Fruit fly (Drosophila melanogaster) whole organism, embryonic: Measurements from ENCODE around the gene CG5139.

Experiments used
- Ada2b ChIP-seq: fragments of 200-800 bp; sonication (Bioruptor generic); IDR thresholded peaks from 2 replicates; pipeline ENCODE4 v1.3.6; 2022; ENCODE audit warnings: missing biosample characterization, missing genetic modification characterization
- Atf3 ChIP-seq: fragments of 200-800 bp; sonication (Bioruptor generic); optimal IDR thresholded peaks from 3 replicates; lab custom pipeline; 2016; ENCODE audit warnings: missing biosample characterization, missing genetic modification characterization
- Atf6 ChIP-seq: fragments of 200-800 bp; sonication (Bioruptor generic); IDR thresholded peaks from 2 replicates; pipeline ENCODE4 v1.3.6; 2022; ENCODE audit warnings: missing biosample characterization, missing genetic modification characterization
- CG10267 ChIP-seq: fragments of 200-800 bp; sonication (Bioruptor generic); optimal IDR thresholded peaks from 2 replicates; lab custom pipeline; 2018; ENCODE audit warnings: missing biosample characterization, mild to moderate bottlenecking, missing genetic modification characterization, moderate library complexity
- CG11398 ChIP-seq: fragments of 200-800 bp; sonication (Bioruptor generic); optimal IDR thresholded peaks from 2 replicates; lab custom pipeline; 2016; ENCODE audit warnings: missing biosample characterization, missing genetic modification characterization
- CG11504 ChIP-seq: fragments of 200-800 bp; sonication (Bioruptor generic); optimal IDR thresholded peaks from 3 replicates; lab custom pipeline; 2019; ENCODE audit warnings: missing biosample characterization, mild to moderate bottlenecking, missing genetic modification characterization, moderate library complexity
- CG13775 ChIP-seq: fragments of 200-800 bp; sonication (Bioruptor generic); optimal IDR thresholded peaks from 3 replicates; lab custom pipeline; 2017; ENCODE audit warnings: missing biosample characterization, mild to moderate bottlenecking, missing genetic modification characterization
- CG13894 ChIP-seq: fragments of 200-800 bp; sonication (Bioruptor generic); optimal IDR thresholded peaks from 3 replicates; lab custom pipeline; 2018; ENCODE audit warnings: missing biosample characterization, mild to moderate bottlenecking, missing genetic modification characterization, moderate library complexity
- CG14710 ChIP-seq: fragments of 200-800 bp; sonication (Bioruptor generic); optimal IDR thresholded peaks from 3 replicates; lab custom pipeline; 2019; ENCODE audit warnings: missing biosample characterization, mild to moderate bottlenecking, missing genetic modification characterization, moderate library complexity
- CG1647 ChIP-seq: fragments of 200-800 bp; sonication (Bioruptor generic); optimal IDR thresholded peaks from 3 replicates; lab custom pipeline; 2016; ENCODE audit warnings: missing biosample characterization, missing genetic modification characterization
- CG16813 ChIP-seq: fragments of 200-800 bp; sonication (Bioruptor generic); IDR thresholded peaks from 3 replicates; pipeline ENCODE4 v1.3.6; 2022; ENCODE audit warnings: missing biosample characterization, missing genetic modification characterization; ENCODE audit not compliant: partially characterized antibody
- CG2116 ChIP-seq: fragments of 200-800 bp; sonication (Bioruptor generic); optimal IDR thresholded peaks from 3 replicates; lab custom pipeline; 2018; ENCODE audit warnings: missing biosample characterization, mild to moderate bottlenecking, missing genetic modification characterization
- CG2129 ChIP-seq: fragments of 200-800 bp; sonication (Bioruptor generic); IDR thresholded peaks from 2 replicates; pipeline ENCODE4 v1.3.6; 2022; ENCODE audit warnings: missing biosample characterization, missing genetic modification characterization; ENCODE audit not compliant: partially characterized antibody
- CG2712 ChIP-seq: fragments of 200-800 bp; optimal IDR thresholded peaks from 3 replicates; lab custom pipeline; 2019; ENCODE audit warnings: missing biosample characterization, mild to moderate bottlenecking, missing genetic modification characterization, moderate library complexity
- CG32772 ChIP-seq: fragments of 200-800 bp; sonication (Bioruptor generic); IDR thresholded peaks from 2 replicates; pipeline ENCODE4 v1.3.6; 2022; ENCODE audit warnings: missing biosample characterization, missing genetic modification characterization
- CG43689 ChIP-seq: fragments of 200-800 bp; sonication (Bioruptor generic); IDR thresholded peaks from 2 replicates; pipeline ENCODE4 v1.3.6; 2022; ENCODE audit warnings: missing biosample characterization, missing genetic modification characterization
- CG4617 ChIP-seq: fragments of 200-800 bp; sonication (Bioruptor generic); optimal IDR thresholded peaks from 3 replicates; lab custom pipeline; 2016; ENCODE audit warnings: missing biosample characterization, missing genetic modification characterization, borderline replicate concordance
- CG4820 ChIP-seq: fragments of 200-800 bp; sonication (Bioruptor generic); optimal IDR thresholded peaks from 3 replicates; lab custom pipeline; 2016; ENCODE audit warnings: missing biosample characterization, missing genetic modification characterization
- Dbx ChIP-seq: fragments of 200-800 bp; sonication (Bioruptor generic); IDR thresholded peaks from 3 replicates; pipeline ENCODE4 v1.3.6; 2022; ENCODE audit warnings: missing biosample characterization, missing genetic modification characterization
- Dref ChIP-seq: fragments of 200-800 bp; sonication (Bioruptor generic); IDR thresholded peaks from 2 replicates; pipeline ENCODE4 v1.3.6; 2022; ENCODE audit warnings: missing biosample characterization, missing genetic modification characterization
- E2f2 ChIP-seq: fragments of 200-800 bp; sonication (Bioruptor generic); IDR thresholded peaks from 2 replicates; pipeline ENCODE4 v1.3.6; 2022; ENCODE audit warnings: missing biosample characterization, missing genetic modification characterization
- Hr39 ChIP-seq: fragments of >200 bp; optimal IDR thresholded peaks from 2 replicates; lab custom pipeline; 2017
- Lpt ChIP-seq: fragments of >200 bp; optimal IDR thresholded peaks from 2 replicates; lab custom pipeline; 2018; ENCODE audit warnings: missing biosample characterization, missing genetic modification characterization
- Opbp ChIP-seq: fragments of 200-800 bp; sonication (Bioruptor generic); IDR thresholded peaks from 3 replicates; pipeline ENCODE4 v1.3.6; 2022; ENCODE audit warnings: missing biosample characterization, missing genetic modification characterization; ENCODE audit not compliant: partially characterized antibody
- ap ChIP-seq: fragments of 200-800 bp; sonication (Bioruptor generic); IDR thresholded peaks from 2 replicates; pipeline ENCODE4 v1.3.6; 2022; ENCODE audit warnings: missing biosample characterization, missing genetic modification characterization
- az2 ChIP-seq: fragments of 200-800 bp; sonication (Bioruptor generic); optimal IDR thresholded peaks from 3 replicates; lab custom pipeline; 2016; ENCODE audit warnings: missing biosample characterization, missing genetic modification characterization
- bigmax ChIP-seq: fragments of 200-800 bp; sonication (Bioruptor generic); optimal IDR thresholded peaks from 2 replicates; lab custom pipeline; 2018; ENCODE audit warnings: missing biosample characterization, mild to moderate bottlenecking, missing genetic modification characterization
- bsh ChIP-seq, 2 experiments: fragments of 200-800 bp; sonication (Bioruptor generic); optimal IDR thresholded peaks; 2 replicates each; lab custom pipeline; 2017 to 2018; ENCODE audit warnings: mild to moderate bottlenecking in 2 of 2, missing biosample characterization in 2 of 2, missing genetic modification characterization in 2 of 2, moderate library complexity in 1 of 2
- ci ChIP-seq: fragments of 200-800 bp; sonication (Bioruptor generic); IDR thresholded peaks from 3 replicates; pipeline ENCODE4 v1.3.6; 2022; ENCODE audit warnings: missing biosample characterization, missing genetic modification characterization
- crol ChIP-seq: fragments of 200-800 bp; sonication (Bioruptor generic); IDR thresholded peaks from 2 replicates; pipeline ENCODE4 v1.3.6; 2022; ENCODE audit warnings: missing biosample characterization, missing genetic modification characterization
- dysf ChIP-seq: fragments of 200-800 bp; sonication (Bioruptor generic); IDR thresholded peaks from 3 replicates; pipeline ENCODE4 v1.3.6; 2022; ENCODE audit warnings: missing biosample characterization, missing genetic modification characterization
- gem ChIP-seq: fragments of 200-800 bp; sonication (Bioruptor generic); optimal IDR thresholded peaks from 2 replicates; lab custom pipeline; 2019; ENCODE audit warnings: missing biosample characterization, mild to moderate bottlenecking, missing genetic modification characterization, moderate library complexity
- hkb ChIP-seq, 2 experiments: fragments of 200-800 bp in 1 of 2; fragments of >200 bp in 1 of 2; sonication (Bioruptor generic) in 1 of 2; IDR thresholded peaks in 1 of 2; optimal IDR thresholded peaks in 1 of 2; 2 replicates each; pipeline versions ENCODE4 v1.3.6 to Lab custom; 2017 to 2022; ENCODE audit warnings: missing biosample characterization in 1 of 2, missing genetic modification characterization in 1 of 2
- ken ChIP-seq: fragments of 200-800 bp; sonication (Bioruptor generic); IDR thresholded peaks from 3 replicates; pipeline ENCODE4 v1.3.6; 2022; ENCODE audit warnings: missing biosample characterization, missing genetic modification characterization
- klu ChIP-seq: fragments of 200-800 bp; sonication (Bioruptor generic); IDR thresholded peaks from 2 replicates; pipeline ENCODE4 v1.3.6; 2022; ENCODE audit warnings: missing biosample characterization, missing genetic modification characterization
- knrl ChIP-seq: fragments of 200-800 bp; sonication (Bioruptor generic); IDR thresholded peaks from 3 replicates; pipeline ENCODE4 v1.3.6; 2022; ENCODE audit warnings: missing biosample characterization, missing genetic modification characterization; ENCODE audit not compliant: partially characterized antibody
- lov ChIP-seq, 2 experiments: fragments of 200-800 bp in 1 of 2; fragments of >200 bp in 1 of 2; sonication (Bioruptor generic) in 1 of 2; IDR thresholded peaks in 1 of 2; optimal IDR thresholded peaks in 1 of 2; 2 replicates in 1 of 2; 3 replicates in 1 of 2; pipeline versions ENCODE4 v1.3.6 to Lab custom; 2017 to 2022; ENCODE audit warnings: missing biosample characterization in 1 of 2, missing genetic modification characterization in 1 of 2
- maf-S ChIP-seq: fragments of 200-800 bp; sonication (Bioruptor generic); optimal IDR thresholded peaks from 2 replicates; lab custom pipeline; 2016; ENCODE audit warnings: missing biosample characterization, missing genetic modification characterization
- mld ChIP-seq: fragments of 200-800 bp; sonication (Bioruptor generic); IDR thresholded peaks from 3 replicates; pipeline ENCODE4 v1.3.6; 2022; ENCODE audit warnings: missing biosample characterization, missing genetic modification characterization; ENCODE audit not compliant: partially characterized antibody
- nerfin-2 ChIP-seq: fragments of 200-800 bp; sonication (Bioruptor generic); IDR thresholded peaks from 2 replicates; pipeline ENCODE4 v1.3.6; 2022; ENCODE audit warnings: missing biosample characterization, missing genetic modification characterization; ENCODE audit not compliant: partially characterized antibody
- nmo ChIP-seq: fragments of 200-800 bp; sonication (Bioruptor generic); optimal IDR thresholded peaks from 2 replicates; lab custom pipeline; 2018; ENCODE audit warnings: missing biosample characterization, mild to moderate bottlenecking, missing genetic modification characterization, moderate library complexity
- otp ChIP-seq: fragments of 200-800 bp; sonication (Bioruptor generic); IDR thresholded peaks from 3 replicates; pipeline ENCODE4, ENCODE4 v1.3.6; 2022; ENCODE audit warnings: missing biosample characterization, missing genetic modification characterization
- ranshi ChIP-seq: fragments of 200-800 bp; sonication (Bioruptor generic); IDR thresholded peaks from 2 replicates; pipeline ENCODE4 v1.3.6; 2022; ENCODE audit warnings: missing biosample characterization, missing genetic modification characterization
- shn ChIP-seq: fragments of 200-800 bp; sonication (Bioruptor generic); optimal IDR thresholded peaks from 3 replicates; lab custom pipeline; 2016; ENCODE audit warnings: missing biosample characterization, missing genetic modification characterization
- tap ChIP-seq: fragments of 200-800 bp; optimal IDR thresholded peaks from 3 replicates; lab custom pipeline; 2019; ENCODE audit warnings: missing biosample characterization, mild to moderate bottlenecking, missing genetic modification characterization, moderate library complexity
- trem ChIP-seq: fragments of 200-800 bp; optimal IDR thresholded peaks from 3 replicates; lab custom pipeline; 2019; ENCODE audit warnings: missing biosample characterization, mild to moderate bottlenecking, missing genetic modification characterization, moderate library complexity
- unc-4 ChIP-seq: fragments of 200-800 bp; sonication (Bioruptor generic); IDR thresholded peaks from 2 replicates; pipeline ENCODE4 v1.3.6; 2022; ENCODE audit warnings: missing biosample characterization, missing genetic modification characterization; ENCODE audit not compliant: partially characterized antibody
- zfh1 ChIP-seq: fragments of 200-800 bp; sonication (Bioruptor generic); IDR thresholded peaks from 3 replicates; pipeline ENCODE4 v1.3.6; 2022; ENCODE audit warnings: missing biosample characterization, missing genetic modification characterization

Gene CG5139

dm6 chr2L:1152693-1153092 is 46.4 kb downstream of the CG5139 start:
- TF ChIP-seq CG1647 (no peak), crol (GFP tag; lab: Robert Waterston, UW) (no peak), Hr39 (peak; percentile 83), shn (GFP tag; lab: Kevin White, UChicago) (no peak)
- TF ChIP-seq, all 482 proteins: peak for 1

dm6 chr2L:1150554-1150953 is 48.5 kb downstream of the CG5139 start, which contains the start of the genes Tfb4 and Vps29:
Gene Tfb4 (minus strand): TSS chr2L:1150677.
Gene Vps29 (plus strand): TSS chr2L:1150766.
- TF ChIP-seq ranshi (GFP tag; lab: Robert Waterston, UW) (peak; percentile 38; the same call in 1 of the 2 replicates), bigmax (GFP tag; lab: Kevin White, UChicago) (no peak), CG2712 (peak; percentile 49), nmo (GFP tag; lab: Kevin White, UChicago) (peak; percentile 3), dysf (GFP tag; lab: Robert Waterston, UW) (peak; percentile 15; the same call in 1 of the 3 replicates), bsh (GFP tag; optimal IDR thresholded peaks at IDR 0.05; lab: Kevin White, UChicago) (peak in 1 of 2 experiments; percentile 28), maf-S (GFP tag; lab: Kevin White, UChicago) (peak; percentile 31), Ada2b (GFP tag; lab: Robert Waterston, UW) (peak; percentile 47; the same call in 1 of the 2 replicates), CG11398 (GFP tag; lab: Kevin White, UChicago) (peak; percentile 25), CG32772 (GFP tag; lab: Robert Waterston, UW) (peak; percentile 12; the same call in 1 of the 2 replicates), klu (GFP tag; lab: Robert Waterston, UW) (no peak), CG43689 (GFP tag; lab: Robert Waterston, UW) (no peak), otp (GFP tag; lab: Robert Waterston, UW) (no peak), az2 (GFP tag; lab: Kevin White, UChicago) (peak; percentile 26), ken (peak; percentile 61; the same call in 2 of the 3 replicates), Dbx (GFP tag; lab: Robert Waterston, UW) (peak; percentile 65; the same call in 2 of the 3 replicates), tap (tag; lab: Kevin White, UChicago) (no peak), CG10267 (peak; percentile 33), CG13775 (peak; percentile 9), nerfin-2 (peak; percentile 98), CG2129 (GFP tag; lab: Robert Waterston, UW) (peak; percentile 70), E2f2 (peak; percentile 76), CG11504 (no peak), CG2116 (GFP tag; lab: Kevin White, UChicago) (peak; percentile 69), Atf6 (peak; percentile 54; the same call in 1 of the 2 replicates), CG16813 (GFP tag; lab: Robert Waterston, UW) (peak; percentile 90), CG4617 (GFP tag; lab: Kevin White, UChicago) (peak; percentile 74), lov (optimal IDR thresholded peaks at IDR 0.05; lab: Kevin White, UChicago) (no peak), lov (GFP tag; IDR thresholded peaks at IDR 0.05; lab: Robert Waterston, UW) (peak; percentile 66; the same call in 1 of the 3 replicates), ap (GFP tag; lab: Robert Waterston, UW) (no peak), zfh1 (GFP tag; lab: Robert Waterston, UW) (peak; percentile 65; the same call in 2 of the 3 replicates), ci (peak; percentile 87), gem (tag; lab: Kevin White, UChicago) (no peak), Opbp (GFP tag; lab: Robert Waterston, UW) (peak; percentile 94), mld (GFP tag; lab: Robert Waterston, UW) (peak; percentile 96), CG13894 (tag; lab: Kevin White, UChicago) (no peak), trem (peak; percentile 61), unc-4 (GFP tag; lab: Robert Waterston, UW) (peak; percentile 86), Dref (peak; percentile 97), Atf3 (GFP tag; lab: Kevin White, UChicago) (no peak), Lpt (GFP tag; lab: Kevin White, UChicago) (no peak), CG4820 (GFP tag; lab: Kevin White, UChicago) (peak; percentile 21), hkb (optimal IDR thresholded peaks at IDR 0.05; lab: Kevin White, UChicago) (no peak), hkb (GFP tag; IDR thresholded peaks at IDR 0.05; lab: Robert Waterston, UW) (peak; percentile 61), knrl (peak; percentile 71; the same call in 2 of the 3 replicates), CG14710 (tag; lab: Kevin White, UChicago) (peak; percentile 52)
